Fruit fly (Drosophila melanogaster) whole organism, prepupa: Measurements from ENCODE around the gene CG9498.

ENCODE experiments used
- Blimp-1 ChIP-seq: fragments of 200-800 bp; sonication (Bioruptor generic); optimal IDR thresholded peaks from 3 replicates; lab custom pipeline; 2017; ENCODE audit warnings: missing biosample characterization, missing genetic modification characterization, mild to moderate bottlenecking, moderate library complexity, missing genetic modification reagents
- CG11294 ChIP-seq: fragments of 200-800 bp; sonication (Bioruptor generic); IDR thresholded peaks from 2 replicates; pipeline ENCODE4 v1.3.6; 2022; ENCODE audit warnings: missing biosample characterization, missing genetic modification characterization
- CG6276 ChIP-seq: fragments of 200-800 bp; sonication (Bioruptor generic); optimal IDR thresholded peaks from 2 replicates; lab custom pipeline; 2017; ENCODE audit warnings: missing biosample characterization, mild to moderate bottlenecking, missing genetic modification characterization
- CG7368 ChIP-seq: fragments of 200-800 bp; sonication (Bioruptor generic); optimal IDR thresholded peaks from 3 replicates; lab custom pipeline; 2016; ENCODE audit warnings: missing biosample characterization, missing genetic modification characterization
- CG8119 ChIP-seq: fragments of 200-800 bp; sonication (Bioruptor generic); IDR thresholded peaks from 3 replicates; pipeline ENCODE4 v1.3.6; 2022; ENCODE audit warnings: missing biosample characterization, missing genetic modification characterization
- Eip78C ChIP-seq: fragments of 200-800 bp; sonication (Bioruptor generic); peaks from one replicate; lab custom pipeline; 2016; ENCODE audit warnings: missing biosample characterization, missing genetic modification characterization
- Eip93F ChIP-seq: fragments of 200-800 bp; sonication (Bioruptor generic); optimal IDR thresholded peaks from 2 replicates; lab custom pipeline; 2016; ENCODE audit warnings: missing biosample characterization, mild to moderate bottlenecking, missing genetic modification characterization
- Hr38 ChIP-seq: sonication (Bioruptor generic); optimal IDR thresholded peaks from 2 replicates; lab custom pipeline; 2016; ENCODE audit warnings: missing biosample characterization, missing genetic modification characterization
- Hr39 ChIP-seq: fragments of 200-800 bp; sonication (Bioruptor generic); optimal IDR thresholded peaks from 2 replicates; lab custom pipeline; 2016; ENCODE audit warnings: missing biosample characterization, missing genetic modification characterization
- OdsH ChIP-seq: fragments of 200-800 bp; sonication (Bioruptor generic); optimal IDR thresholded peaks from 3 replicates; lab custom pipeline; 2016; ENCODE audit warnings: missing biosample characterization, missing genetic modification characterization
- acj6 ChIP-seq: fragments of 200-800 bp; sonication (Bioruptor generic); optimal IDR thresholded peaks from 3 replicates; lab custom pipeline; 2016; ENCODE audit warnings: missing biosample characterization, missing genetic modification characterization
- dac ChIP-seq: fragments of 200-800 bp; sonication (Bioruptor generic); optimal IDR thresholded peaks from 2 replicates; lab custom pipeline; 2017; ENCODE audit warnings: missing biosample characterization, mild to moderate bottlenecking, missing genetic modification characterization
- eg ChIP-seq: fragments of 200-800 bp; sonication (Bioruptor generic); IDR thresholded peaks from 3 replicates; pipeline ENCODE4 v1.3.6; 2022; ENCODE audit warnings: missing biosample characterization, missing genetic modification characterization
- spab ChIP-seq: fragments of 200-800 bp; sonication (Bioruptor generic); optimal IDR thresholded peaks from 2 replicates; lab custom pipeline; 2017; ENCODE audit warnings: missing biosample characterization, mild to moderate bottlenecking, missing genetic modification characterization, missing genetic modification reagents

DNA sequence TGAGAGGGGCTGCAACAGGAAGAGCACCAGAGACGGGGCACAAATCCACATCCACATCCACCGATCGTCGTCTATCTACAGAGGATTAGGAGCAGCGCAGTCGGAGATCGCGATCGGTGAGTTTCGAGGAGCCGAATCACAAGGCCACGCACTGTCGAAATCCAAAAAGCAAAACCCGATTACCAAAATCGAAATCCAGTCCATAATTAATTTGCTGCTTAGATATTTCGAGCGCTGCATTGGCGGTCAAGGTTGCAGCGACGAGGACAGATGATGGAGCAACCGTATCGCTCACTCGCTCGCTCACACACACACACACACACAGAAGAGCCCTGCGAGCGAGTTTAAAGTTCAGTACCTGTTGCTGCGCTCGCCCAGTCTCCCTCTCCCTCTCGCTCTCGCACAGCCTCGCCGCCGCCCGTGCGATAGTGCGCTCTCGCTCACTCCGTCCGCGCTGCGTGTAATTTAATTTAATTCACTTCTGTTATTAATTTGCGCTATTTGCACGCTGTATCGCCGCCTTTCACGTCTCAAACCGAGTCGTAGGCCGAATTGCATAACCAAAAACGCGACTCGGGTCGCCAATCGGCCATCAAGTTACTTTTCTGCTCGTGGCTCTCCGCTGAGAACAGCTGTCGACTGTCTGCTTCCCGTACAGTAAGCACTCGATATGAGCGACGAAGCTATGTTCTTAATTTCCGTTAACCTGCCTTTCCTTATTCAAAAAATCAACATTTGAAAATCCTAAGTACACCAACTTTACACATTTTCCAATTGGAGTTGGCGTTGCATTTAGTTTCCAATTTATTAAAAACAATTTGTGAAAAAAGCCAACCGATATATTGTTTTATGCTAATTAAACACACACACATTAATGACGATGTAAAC, 11.6 kb downstream of the CG9498 start:
- TF ChIP-seq Blimp-1 (GFP tag; lab: Kevin White, UChicago) = peak; percentile 17
- peak; percentile 42 for TF ChIP-seq acj6 (GFP tag; lab: Kevin White, UChicago)
- TF ChIP-seq dac (GFP tag; lab: Kevin White, UChicago) = peak; percentile 18
- TF ChIP-seq Eip78C (GFP tag; lab: Kevin White, UChicago) = peak; percentile 81
- TF ChIP-seq Hr38 (GFP tag; lab: Kevin White, UChicago) = no peak
- TF ChIP-seq spab (GFP tag; lab: Kevin White, UChicago) = peak; percentile 28
- peak; percentile 40; the same call in 2 of the 3 replicates for TF ChIP-seq eg
- peak; percentile 55 for TF ChIP-seq CG6276 (GFP tag; lab: Kevin White, UChicago)
- TF ChIP-seq Hr39 (GFP tag; lab: Kevin White, UChicago) = peak; percentile 27
- no peak for TF ChIP-seq Eip93F
- no peak for TF ChIP-seq CG7368 (GFP tag; lab: Kevin White, UChicago)
- peak; percentile 64 for TF ChIP-seq OdsH (GFP tag; lab: Kevin White, UChicago)
- peak; percentile 57 for TF ChIP-seq CG8119 (GFP tag; lab: Robert Waterston, UW)
- no peak for TF ChIP-seq CG11294
